Worm (Caenorhabditis elegans): ENCODE measurements around the gene npp-25.

DNA sequence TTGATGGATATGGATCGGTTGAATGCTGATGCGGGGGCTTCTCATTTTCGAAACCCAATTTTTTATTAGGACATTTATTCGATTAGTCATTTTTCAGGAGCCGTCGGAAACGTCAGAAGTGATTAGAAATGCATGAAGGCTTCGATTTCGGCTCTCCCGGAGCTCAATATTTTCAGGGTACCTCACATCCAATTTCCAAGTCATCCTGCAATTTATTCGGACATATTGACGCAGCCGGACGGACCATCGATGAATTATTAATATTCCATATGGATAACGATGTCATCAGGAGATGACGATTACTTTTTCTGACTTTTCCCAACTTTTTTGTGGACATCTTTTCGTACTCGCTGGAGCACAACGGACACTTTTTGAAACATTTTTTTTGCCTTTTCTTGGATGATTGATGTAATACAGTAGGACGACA lies 19.2 kb downstream of the npp-25 start:
- TF ChIP-seq flt-1 (GFP tag; IDR thresholded peaks at IDR 0.05) (no peak), klf-2 (GFP tag; conservative IDR thresholded peaks at IDR 0.05) (no peak), ztf-29 (GFP tag; IDR thresholded peaks at IDR 0.05) (no peak), cog-1 (tag; optimal IDR thresholded peaks at IDR 0.05) (no peak), ztf-23 (GFP tag; IDR thresholded peaks at IDR 0.05) (no peak), med-1 (GFP tag; optimal IDR thresholded peaks at IDR 0.05; ENCODE audit: insufficient read depth) (no peak), ref-1 (GFP tag; conservative IDR thresholded peaks at IDR 0.05) (no peak), T22C8.4 (GFP tag; IDR thresholded peaks at IDR 0.05) (no peak)
